Worm (Caenorhabditis elegans) whole organism, L4 larva: ENCODE results near the gene C50H11.13.
"Not testable (repeated sequence)": the region's sequence is repeated elsewhere in the genome, so short reads cannot be mapped to it uniquely, and the experiment has no call there.

Experiments used
- F10B5.3 ChIP-seq: sonication (generic microtip); optimal IDR thresholded peaks from 2 replicates; lab custom pipeline; 2016; ENCODE audit warnings: mild to moderate bottlenecking, missing genetic modification characterization, missing compliant biosample characterization
- F49E8.2 ChIP-seq: sonication (generic microtip); optimal IDR thresholded peaks from 2 replicates; lab custom pipeline; 2016; ENCODE audit warnings: missing compliant biosample characterization, mild to moderate bottlenecking, missing genetic modification characterization, borderline replicate concordance
- T26A8.4 ChIP-seq: fragments of 200-800 bp; sonication (Bioruptor generic); IDR thresholded peaks from 2 replicates; pipeline ENCODE4 v1.3.6; 2022; ENCODE audit warnings: missing genetic modification characterization, missing compliant biosample characterization
- Y48G9A.11 ChIP-seq: fragments of 200-800 bp; sonication (Bioruptor generic); IDR thresholded peaks from 2 replicates; pipeline ENCODE4 v1.3.6; 2022; ENCODE audit warnings: missing genetic modification reagents, missing genetic modification characterization, missing compliant biosample characterization
- aha-1 ChIP-seq: fragments of 150-350 bp; peaks from one replicate; lab custom pipeline; 2014; ENCODE audit warnings: missing biosample characterization, missing genetic modification characterization
- ama-1 ChIP-seq: fragments of 150-350 bp; optimal IDR thresholded peaks from 2 replicates; lab custom pipeline; 2014; ENCODE audit warnings: inconsistent platforms, mixed read lengths
- arid-1 ChIP-seq: fragments of 200-800 bp; sonication (Bioruptor generic); conservative IDR thresholded peaks from 2 replicates; pipeline ENCODE4 v1.3.6; 2022; ENCODE audit warnings: missing genetic modification reagents, missing genetic modification characterization, missing compliant biosample characterization
- ces-1 ChIP-seq: fragments of 150-350 bp; sonication (generic microtip); optimal IDR thresholded peaks from 4 replicates; lab custom pipeline; 2014; ENCODE audit warnings: missing biosample characterization, missing genetic modification reagents, missing genetic modification characterization
- cey-2 ChIP-seq: sonication (generic microtip); optimal IDR thresholded peaks from 3 replicates; lab custom pipeline; 2017; ENCODE audit warnings: missing genetic modification characterization, mild to moderate bottlenecking, missing compliant biosample characterization, antibody characterized with exemption, borderline replicate concordance; ENCODE audit not compliant: insufficient read depth
- daf-19 ChIP-seq: fragments of 200-800 bp; sonication (Bioruptor generic); conservative IDR thresholded peaks from 2 replicates; pipeline ENCODE4 v1.3.6; 2022; ENCODE audit warnings: missing genetic modification characterization, missing compliant biosample characterization
- dmd-9 ChIP-seq: fragments of 200-800 bp; sonication (Bioruptor generic); IDR thresholded peaks from 2 replicates; pipeline ENCODE4 v1.3.6; 2022; ENCODE audit warnings: missing genetic modification reagents, missing genetic modification characterization, missing compliant biosample characterization
- dpl-1 ChIP-seq: fragments of 150-350 bp; optimal IDR thresholded peaks from 2 replicates; lab custom pipeline; 2014; ENCODE audit warnings: missing biosample characterization, missing genetic modification reagents, missing genetic modification characterization
- fkh-10 ChIP-seq: fragments of 150-350 bp; optimal IDR thresholded peaks from 2 replicates; lab custom pipeline; 2014; ENCODE audit warnings: missing biosample characterization, missing genetic modification reagents, missing genetic modification characterization
- hlh-11 ChIP-seq: fragments of 200-800 bp; sonication (Bioruptor generic); optimal IDR thresholded peaks from 2 replicates; lab custom pipeline; 2018; ENCODE audit warnings: mild to moderate bottlenecking, missing genetic modification characterization, missing compliant biosample characterization
- hlh-30 ChIP-seq: sonication (generic microtip); optimal IDR thresholded peaks from 2 replicates; lab custom pipeline; 2017; ENCODE audit warnings: antibody characterized with exemption, mild to moderate bottlenecking, missing genetic modification characterization, missing compliant biosample characterization; ENCODE audit not compliant: insufficient read depth
- hmg-1.1 ChIP-seq: fragments of 200-800 bp; sonication (Bioruptor generic); IDR thresholded peaks from 2 replicates; pipeline ENCODE4 v1.3.6; 2022; ENCODE audit warnings: missing genetic modification reagents, missing genetic modification characterization, missing compliant biosample characterization
- lim-7 ChIP-seq: fragments of 200-800 bp; sonication (Bioruptor generic); IDR thresholded peaks from 2 replicates; pipeline ENCODE4 v1.3.6; 2022; ENCODE audit warnings: missing genetic modification characterization, missing compliant biosample characterization
- lin-15B ChIP-seq: fragments of 150-350 bp; sonication (generic microtip); optimal IDR thresholded peaks from 3 replicates; lab custom pipeline; 2014; ENCODE audit warnings: missing biosample characterization, missing genetic modification characterization
- lsy-2 ChIP-seq, 2 experiments: fragments of 150-350 bp in 1 of 2; sonication (generic microtip) in 1 of 2; optimal IDR thresholded peaks; 2 replicates each; lab custom pipeline; 2014 to 2017; ENCODE audit warnings: missing biosample characterization in 2 of 2, missing genetic modification characterization in 2 of 2
- madf-5 ChIP-seq, 2 experiments: fragments of 200-800 bp; sonication (Bioruptor generic); IDR thresholded peaks; 2 replicates each; pipeline ENCODE4 v1.3.6; 2022; ENCODE audit warnings: missing compliant biosample characterization in 2 of 2, missing genetic modification characterization in 2 of 2
- madf-9 ChIP-seq: fragments of 200-800 bp; sonication (Bioruptor generic); conservative IDR thresholded peaks from 2 replicates; pipeline ENCODE4 v1.3.6; 2022; ENCODE audit warnings: missing genetic modification reagents, missing genetic modification characterization, missing compliant biosample characterization
- mxl-2 ChIP-seq: fragments of 200-800 bp; sonication (Bioruptor generic); conservative IDR thresholded peaks from 2 replicates; pipeline ENCODE4 v1.3.6; 2022; ENCODE audit warnings: missing genetic modification reagents, missing genetic modification characterization, missing compliant biosample characterization
- nhr-10 ChIP-seq: fragments of 150-350 bp; optimal IDR thresholded peaks from 2 replicates; lab custom pipeline; 2014; ENCODE audit warnings: missing biosample characterization, missing genetic modification characterization
- nhr-111 ChIP-seq: fragments of 200-800 bp; sonication (Bioruptor generic); optimal IDR thresholded peaks from 2 replicates; lab custom pipeline; 2018; ENCODE audit warnings: mild to moderate bottlenecking, missing genetic modification characterization, missing compliant biosample characterization
- nhr-77 ChIP-seq: fragments of 150-350 bp; optimal IDR thresholded peaks from 2 replicates; lab custom pipeline; 2014; ENCODE audit warnings: missing biosample characterization, missing genetic modification characterization
- pqm-1 ChIP-seq: sonication (generic microtip); optimal IDR thresholded peaks from 2 replicates; lab custom pipeline; 2017; ENCODE audit warnings: missing biosample characterization, missing genetic modification characterization
- sdz-12 ChIP-seq: fragments of 200-800 bp; sonication (Bioruptor generic); optimal IDR thresholded peaks from 2 replicates; lab custom pipeline; 2018; ENCODE audit warnings: mild to moderate bottlenecking, missing genetic modification characterization, missing compliant biosample characterization
- set-16 ChIP-seq: fragments of 200-800 bp; sonication (Bioruptor generic); IDR thresholded peaks from 2 replicates; pipeline ENCODE4 v1.3.6; 2022; ENCODE audit warnings: missing genetic modification reagents, missing genetic modification characterization, missing compliant biosample characterization
- skn-1 ChIP-seq: fragments of 150-350 bp; optimal IDR thresholded peaks from 2 replicates; lab custom pipeline; 2014; ENCODE audit warnings: missing biosample characterization, missing genetic modification characterization
- snpc-4 ChIP-seq: fragments of 150-350 bp; optimal IDR thresholded peaks from 2 replicates; lab custom pipeline; 2014; ENCODE audit warnings: missing biosample characterization, missing genetic modification characterization
- spr-1 ChIP-seq: sonication (generic microtip); optimal IDR thresholded peaks from 2 replicates; lab custom pipeline; 2016; ENCODE audit warnings: mild to moderate bottlenecking, missing genetic modification characterization, missing compliant biosample characterization
- unc-130 ChIP-seq: sonication (generic microtip); optimal IDR thresholded peaks from 2 replicates; lab custom pipeline; 2016; ENCODE audit warnings: missing genetic modification reagents, missing genetic modification characterization, missing compliant biosample characterization
- unc-62 ChIP-seq, 3 experiments: fragments of 150-350 bp in 1 of 3; sonication (generic microtip); optimal IDR thresholded peaks in 2 of 3; peaks in 1 of 3; 1 replicate in 1 of 3; 2 replicates in 2 of 3; lab custom pipeline; 2014 to 2017; ENCODE audit warnings: missing biosample characterization in 3 of 3, missing genetic modification characterization in 3 of 3, missing genetic modification reagents in 3 of 3, missing genotype in 1 of 3
- zfp-3 ChIP-seq: fragments of 200-800 bp; sonication (Bioruptor generic); conservative IDR thresholded peaks from 2 replicates; pipeline ENCODE4 v1.3.6; 2022; ENCODE audit warnings: missing genetic modification reagents, missing genetic modification characterization, missing compliant biosample characterization

Gene C50H11.13

ce11 chrV:3069101-3069500 is 2.3 kb downstream of the C50H11.13 start, which contains the start of gene str-40:
Gene str-40 (minus strand): TSS chrV:3069201.
- no peak for TF ChIP-seq nhr-10 (tag; lab: Kevin White, UChicago)
- no peak for TF ChIP-seq T26A8.4 (GFP tag; lab: Robert Waterston, UW)
- TF ChIP-seq cey-2 (tag; lab: Kevin White, UChicago), result no peak
- TF ChIP-seq lim-7, result no peak
- no peak for TF ChIP-seq snpc-4 (tag; lab: Kevin White, UChicago)
- no peak for TF ChIP-seq fkh-10
- TF ChIP-seq arid-1 (GFP tag; lab: Robert Waterston, UW), result no peak
- TF ChIP-seq hlh-11 (tag; lab: Kevin White, UChicago), result no peak
- TF ChIP-seq pqm-1 (tag; lab: Kevin White, UChicago), result no peak
- TF ChIP-seq ces-1, result no peak
- no peak for TF ChIP-seq lin-15B (tag; lab: Kevin White, UChicago)
- no peak for TF ChIP-seq skn-1 (tag; lab: Kevin White, UChicago)
- TF ChIP-seq hmg-1.1, result no peak
- no peak for TF ChIP-seq dmd-9
- TF ChIP-seq hlh-30, result no peak
- no peak for TF ChIP-seq madf-9 (GFP tag; lab: Robert Waterston, UW)
- no peak for TF ChIP-seq madf-5 (GFP tag; IDR thresholded peaks at IDR 0.05; lab: Robert Waterston, UW)
- no peak for TF ChIP-seq sdz-12 (GFP tag; lab: Kevin White, UChicago)
- no peak for TF ChIP-seq mxl-2 (GFP tag; lab: Robert Waterston, UW)

ce11 chrV:3065928-3066327 is 5.5 kb downstream of the C50H11.13 start, which contains the start of gene srh-185:
Gene srh-185 (plus strand): TSS chrV:3066228.
- TF ChIP-seq lsy-2 (tag; optimal IDR thresholded peaks at IDR 0.05; lab: Kevin White, UChicago) (no peak), unc-62 (GFP tag; optimal IDR thresholded peaks at IDR 0.05 in 1 of 2; lab: Kevin White, UChicago) (peak in 1 of 2 experiments; percentile 11), unc-62 (tag; optimal IDR thresholded peaks at IDR 0.05; lab: Kevin White, UChicago) (no peak), dpl-1 (GFP tag; lab: Kevin White, UChicago) (no peak), ama-1 (lab: Kevin White, UChicago) (no peak)

- TF ChIP-seq F49E8.2 (tag; lab: Kevin White, UChicago); zfp-3 (GFP tag; lab: Robert Waterston, UW); F10B5.3 (tag; lab: Kevin White, UChicago): not testable (repeated sequence)
Observed at ce11 chrV:3064418-3064817, 7.0 kb downstream of the C50H11.13 start, which contains the start of gene srt-16. Gene srt-16 (minus strand): TSS chrV:3064518.

ce11 chrV:3062078-3062477 is 9.4 kb downstream of the C50H11.13 start, which contains the start of gene srt-15:
Gene srt-15 (minus strand): TSS chrV:3062178.
- no peak for TF ChIP-seq pqm-1 (tag; lab: Kevin White, UChicago)
- TF ChIP-seq spr-1, result no peak
- TF ChIP-seq dpl-1 (GFP tag; lab: Kevin White, UChicago), result no peak
- TF ChIP-seq daf-19 (GFP tag; lab: Robert Waterston, UW), result no peak
- no peak for TF ChIP-seq madf-9 (GFP tag; lab: Robert Waterston, UW)
- TF ChIP-seq unc-130, result no peak
- TF ChIP-seq nhr-111 (GFP tag; lab: Kevin White, UChicago), result no peak

ce11 chrV:3058996-3059395 is 12.5 kb downstream of the C50H11.13 start, which contains the start of gene str-244:
Gene str-244 (minus strand): TSS chrV:3059096.
- TF ChIP-seq nhr-77 (no peak), Y48G9A.11 (GFP tag; lab: Robert Waterston, UW) (no peak), aha-1 (tag; lab: Kevin White, UChicago) (peak; percentile 24), set-16 (no peak), F10B5.3 (tag; lab: Kevin White, UChicago) (no peak), pqm-1 (tag; lab: Kevin White, UChicago) (no peak)
